Fruit fly (Drosophila melanogaster): ENCODE results near the gene pad.

pad gene

DNA sequence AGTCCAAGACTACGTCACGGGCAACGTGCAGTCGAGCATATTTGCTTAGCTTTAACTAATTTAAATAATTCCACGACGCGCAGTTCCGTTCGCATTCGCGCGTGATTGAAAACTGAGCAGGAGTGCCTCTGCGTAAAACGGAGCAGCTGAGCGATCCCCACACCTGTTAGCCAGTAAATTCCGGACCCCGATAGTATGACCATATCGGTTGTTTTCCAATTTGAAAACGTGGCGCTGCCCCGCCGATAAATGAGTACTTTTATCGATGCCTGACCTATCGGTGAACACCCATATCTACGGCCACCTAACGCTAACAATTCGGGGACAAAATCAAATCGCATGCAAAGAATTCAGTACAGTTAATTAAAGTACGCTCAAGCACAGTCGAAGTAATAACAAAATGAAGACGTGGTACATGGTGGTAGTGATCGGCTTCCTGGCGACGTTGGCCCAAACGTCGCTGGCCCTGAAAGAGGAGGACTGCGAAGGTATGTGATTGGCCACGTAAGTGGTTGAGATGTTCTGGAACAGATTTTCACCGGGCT, 7.1 kb downstream of the pad start, which contains the start of the genes CG14879 and Manf (continued):
- TF ChIP-seq Sin3A (optimal IDR thresholded peaks at IDR 0.05), result peak; percentile 1
- TF ChIP-seq CG9932 (GFP tag; IDR thresholded peaks at IDR 0.05), result 0 out of 2 replicates have a peak, but pooled peaks have one; percentile 18
- TF ChIP-seq Hsf (GFP tag; optimal IDR thresholded peaks at IDR 0.05), result no peak
- no peak for TF ChIP-seq slbo (GFP tag; IDR thresholded peaks at IDR 0.05)
- no peak for TF ChIP-seq exex (tag; optimal IDR thresholded peaks at IDR 0.05)
- TF ChIP-seq gem (tag; optimal IDR thresholded peaks at IDR 0.05), result peak; percentile 85
- peak; percentile 43; the same call in 1 of the 2 replicates for TF ChIP-seq vvl (GFP tag; IDR thresholded peaks at IDR 0.05)
- TF ChIP-seq CG17612 (GFP tag; IDR thresholded peaks at IDR 0.05), result no peak
- no peak for TF ChIP-seq so (GFP tag; IDR thresholded peaks at IDR 0.05)
- TF ChIP-seq Atf3 (GFP tag; optimal IDR thresholded peaks at IDR 0.05), result no peak
- no peak for TF ChIP-seq D19A (tag; optimal IDR thresholded peaks at IDR 0.05)
- TF ChIP-seq CG1024 (GFP tag; IDR thresholded peaks at IDR 0.05), result no peak
- TF ChIP-seq gsb-n (tag; optimal IDR thresholded peaks at IDR 0.05), result no peak
- TF ChIP-seq gsb (GFP tag; IDR thresholded peaks at IDR 0.05), result no peak
- no peak for TF ChIP-seq sob (GFP tag; IDR thresholded peaks at IDR 0.05)
- TF ChIP-seq gfzf (GFP tag; optimal IDR thresholded peaks at IDR 0.05), result peak; percentile 69
- TF ChIP-seq p53 (GFP tag; optimal IDR thresholded peaks at IDR 0.05), result no peak
- no peak for TF ChIP-seq CG6272 (GFP tag; IDR thresholded peaks at IDR 0.05)
- peak in 1 of 2 experiments; percentile 87 for TF ChIP-seq insv (GFP tag; optimal IDR thresholded peaks at IDR 0.05)
- no peak for TF ChIP-seq esg (GFP tag; conservative IDR thresholded peaks at IDR 0.05)
- peak; percentile 6 for TF ChIP-seq Myb (GFP tag; optimal IDR thresholded peaks at IDR 0.05)
- 0 out of 2 replicates have a peak, but pooled peaks have one; percentile 16 for TF ChIP-seq CG5953 (GFP tag; IDR thresholded peaks at IDR 0.05)
- no peak for TF ChIP-seq MTF-1 (GFP tag; optimal IDR thresholded peaks at IDR 0.05; ENCODE audit: borderline replicate concordance)
- TF ChIP-seq pzg (GFP tag; optimal IDR thresholded peaks at IDR 0.05), result peak; percentile 86
- 0 out of 3 replicates have a peak, but pooled peaks have one; percentile 35 for TF ChIP-seq CG16813 (GFP tag; IDR thresholded peaks at IDR 0.05; ENCODE audit: partially characterized antibody)
- TF ChIP-seq CG30403 (GFP tag; optimal IDR thresholded peaks at IDR 0.05), result no peak
- TF ChIP-seq kni (GFP tag; optimal IDR thresholded peaks at IDR 0.05), result peak; percentile 21
- TF ChIP-seq CG10979 (tag; optimal IDR thresholded peaks at IDR 0.05), result no peak
- peak; percentile 62 for TF ChIP-seq Bgb (GFP tag; IDR thresholded peaks at IDR 0.05; ENCODE audit: partially characterized antibody)
- no peak for TF ChIP-seq CG2129 (GFP tag; IDR thresholded peaks at IDR 0.05; ENCODE audit: partially characterized antibody)
- peak; percentile 13 for TF ChIP-seq CG10543 (GFP tag; optimal IDR thresholded peaks at IDR 0.05)
- no peak for TF ChIP-seq HHEX (GFP tag; optimal IDR thresholded peaks at IDR 0.05)
- peak; percentile 38 for TF ChIP-seq CG10267 (tag; optimal IDR thresholded peaks at IDR 0.05)
- TF ChIP-seq dmrt99B (tag; optimal IDR thresholded peaks at IDR 0.05), result no peak
- TF ChIP-seq CG2712 (tag; optimal IDR thresholded peaks at IDR 0.05), result peak; percentile 27
- TF ChIP-seq z (GFP tag; IDR thresholded peaks at IDR 0.05), result no peak
- peak; percentile 19 for TF ChIP-seq CG9727 (GFP tag; optimal IDR thresholded peaks at IDR 0.05)
- TF ChIP-seq h (optimal IDR thresholded peaks at IDR 0.05), result no peak
- TF ChIP-seq H2.0 (GFP tag; IDR thresholded peaks at IDR 0.05), result no peak
- no peak for TF ChIP-seq Hr39 (optimal IDR thresholded peaks at IDR 0.05)
- no peak; the same call in 1 of the 2 replicates for TF ChIP-seq sna (GFP tag; IDR thresholded peaks at IDR 0.05; ENCODE audit: partially characterized antibody)
- no peak for TF ChIP-seq slp2 (GFP tag; optimal IDR thresholded peaks at IDR 0.05)
- TF ChIP-seq lilli (GFP tag; optimal IDR thresholded peaks at IDR 0.05), result peak; percentile 17
- TF ChIP-seq ranshi (GFP tag; IDR thresholded peaks at IDR 0.05), result 0 out of 2 replicates have a peak, but pooled peaks have one; percentile 4
- TF ChIP-seq CG1647 (GFP tag; optimal IDR thresholded peaks at IDR 0.05), result no peak
- no peak for TF ChIP-seq CG7357 (GFP tag; IDR thresholded peaks at IDR 0.05)
- peak; percentile 85 for TF ChIP-seq MESR4 (GFP tag; optimal IDR thresholded peaks at IDR 0.05)
- no peak for TF ChIP-seq ems (GFP tag; optimal IDR thresholded peaks at IDR 0.05)
- TF ChIP-seq CG6254 (GFP tag; optimal IDR thresholded peaks at IDR 0.05), result no peak
- TF ChIP-seq CG6683 (GFP tag; optimal IDR thresholded peaks at IDR 0.05), result no peak
- TF ChIP-seq hb (GFP tag; IDR thresholded peaks at IDR 0.05; ENCODE audit: partially characterized antibody), result no peak
